Fruit fly (Drosophila melanogaster) whole organism, pupa: ENCODE results near the gene CG15262.

Source experiments
- CG10348 ChIP-seq: fragments of 200-800 bp; sonication (Bioruptor generic); IDR thresholded peaks from 2 replicates; pipeline ENCODE4 v1.3.6; 2022; ENCODE audit warnings: missing biosample characterization, missing genetic modification characterization
- CG12605 ChIP-seq: fragments of 200-800 bp; sonication (Bioruptor generic); IDR thresholded peaks from 2 replicates; pipeline ENCODE4 v1.3.6; 2022; ENCODE audit warnings: missing biosample characterization, missing genetic modification characterization
- CG13204 ChIP-seq: fragments of 200-800 bp; sonication (Bioruptor generic); optimal IDR thresholded peaks from 2 replicates; lab custom pipeline; 2018; ENCODE audit warnings: missing biosample characterization, mild to moderate bottlenecking, missing genetic modification characterization, moderate library complexity
- CG34367 ChIP-seq: fragments of 200-800 bp; sonication (Bioruptor generic); optimal IDR thresholded peaks from 2 replicates; lab custom pipeline; 2018; ENCODE audit warnings: missing biosample characterization, mild to moderate bottlenecking, missing genetic modification characterization
- CG8159 ChIP-seq: fragments of 200-800 bp; sonication (Bioruptor generic); optimal IDR thresholded peaks from 3 replicates; lab custom pipeline; 2018; ENCODE audit warnings: missing biosample characterization, mild to moderate bottlenecking, missing genetic modification characterization, moderate library complexity
- EcR ChIP-seq: fragments of 200-800 bp; sonication (Bioruptor generic); optimal IDR thresholded peaks from 3 replicates; lab custom pipeline; 2019; ENCODE audit warnings: missing biosample characterization, missing genetic modification characterization, mild to moderate bottlenecking, moderate library complexity, missing genetic modification reagents
- Ets98B ChIP-seq: fragments of 200-800 bp; sonication (Bioruptor generic); IDR thresholded peaks from 2 replicates; pipeline ENCODE4 v1.3.6; 2022; ENCODE audit warnings: missing biosample characterization, missing genetic modification characterization
- Pif1A ChIP-seq: fragments of 200-800 bp; sonication (Bioruptor generic); optimal IDR thresholded peaks from 3 replicates; lab custom pipeline; 2016; ENCODE audit warnings: missing biosample characterization, missing genetic modification characterization
- Pif1B ChIP-seq: fragments of 200-800 bp; sonication (Bioruptor generic); optimal IDR thresholded peaks from 3 replicates; lab custom pipeline; 2016; ENCODE audit warnings: missing biosample characterization, missing genetic modification characterization
- gl ChIP-seq: fragments of 200-800 bp; sonication (Bioruptor generic); optimal IDR thresholded peaks from 2 replicates; lab custom pipeline; 2018; ENCODE audit warnings: missing biosample characterization, mild to moderate bottlenecking, missing genetic modification characterization

dm6 chr2L:15274783-15275316 is 22.8 kb upstream of the CG15262 start, which contains the start of gene UK114:
- no peak for TF ChIP-seq CG8159 (tag; lab: Kevin White, UChicago)
- TF ChIP-seq Pif1A, result no peak
- no peak for TF ChIP-seq EcR (GFP tag; lab: Kevin White, UChicago)
- no peak for TF ChIP-seq gl (tag; lab: Kevin White, UChicago)
- no peak for TF ChIP-seq CG12605 (GFP tag; lab: Robert Waterston, UW)
- no peak for TF ChIP-seq Pif1B (GFP tag; lab: Kevin White, UChicago)
- no peak for TF ChIP-seq Ets98B (GFP tag; lab: Robert Waterston, UW)
- TF ChIP-seq CG13204, result no peak
- TF ChIP-seq CG34367 (tag; lab: Kevin White, UChicago), result no peak
- no peak for TF ChIP-seq CG10348 (GFP tag; lab: Robert Waterston, UW)
